Worm (Caenorhabditis elegans) whole organism, L4 larva: Measurements from ENCODE around the gene H40L08.8.
A peak's percentile ranks its signal among the peaks of the same experiment; 100 is the strongest.

Experiments used
- D1046.2 ChIP-seq: fragments of 200-800 bp; sonication (Bioruptor generic); IDR thresholded peaks from 2 replicates; pipeline ENCODE4 v1.3.6; 2022; ENCODE audit warnings: missing genetic modification characterization, missing compliant biosample characterization
- F44E2.7 ChIP-seq: fragments of 200-800 bp; sonication (Bioruptor generic); IDR thresholded peaks from 2 replicates; pipeline ENCODE4 v2.1.2; 2022; ENCODE audit warnings: missing genetic modification characterization, missing compliant biosample characterization
- R02D3.7 ChIP-seq: fragments of 150-350 bp; sonication (generic microtip); optimal IDR thresholded peaks from 3 replicates; lab custom pipeline; 2014; ENCODE audit warnings: missing biosample characterization, missing genetic modification characterization
- T20F7.1 ChIP-seq: fragments of 200-800 bp; sonication (Bioruptor generic); optimal IDR thresholded peaks from 2 replicates; lab custom pipeline; 2018; ENCODE audit warnings: mild to moderate bottlenecking, missing genetic modification characterization, missing compliant biosample characterization
- T26A8.4 ChIP-seq: fragments of 200-800 bp; sonication (Bioruptor generic); IDR thresholded peaks from 2 replicates; pipeline ENCODE4 v1.3.6; 2022; ENCODE audit warnings: missing genetic modification characterization, missing compliant biosample characterization
- Y105C5A.15 ChIP-seq: fragments of 200-800 bp; sonication (Bioruptor generic); IDR thresholded peaks from 2 replicates; pipeline ENCODE4 v1.3.6; 2022; ENCODE audit warnings: missing genetic modification characterization, missing compliant biosample characterization
- Y48G9A.11 ChIP-seq: fragments of 200-800 bp; sonication (Bioruptor generic); IDR thresholded peaks from 2 replicates; pipeline ENCODE4 v1.3.6; 2022; ENCODE audit warnings: missing genetic modification reagents, missing genetic modification characterization, missing compliant biosample characterization
- Y5F2A.4 ChIP-seq: fragments of 200-800 bp; sonication (Bioruptor generic); optimal IDR thresholded peaks from 2 replicates; lab custom pipeline; 2018; ENCODE audit warnings: mild to moderate bottlenecking, missing genetic modification characterization, missing compliant biosample characterization
- ZK546.5 ChIP-seq, 2 experiments: sonication (generic microtip); optimal IDR thresholded peaks; 2 replicates each; lab custom pipeline; 2017; ENCODE audit warnings: missing biosample characterization in 2 of 2, missing genetic modification characterization in 2 of 2
- aha-1 ChIP-seq: fragments of 150-350 bp; peaks from one replicate; lab custom pipeline; 2014; ENCODE audit warnings: missing biosample characterization, missing genetic modification characterization
- arid-1 ChIP-seq: fragments of 200-800 bp; sonication (Bioruptor generic); conservative IDR thresholded peaks from 2 replicates; pipeline ENCODE4 v1.3.6; 2022; ENCODE audit warnings: missing genetic modification reagents, missing genetic modification characterization, missing compliant biosample characterization
- attf-4 ChIP-seq: sonication (generic microtip); optimal IDR thresholded peaks from 3 replicates; lab custom pipeline; 2017; ENCODE audit warnings: missing biosample characterization, missing genetic modification characterization
- ceh-20 ChIP-seq: fragments of 200-800 bp; sonication (Bioruptor generic); IDR thresholded peaks from 2 replicates; pipeline ENCODE4 v1.3.6; 2022; ENCODE audit warnings: missing genetic modification reagents, missing genetic modification characterization, missing compliant biosample characterization
- ceh-62 ChIP-seq: sonication (generic microtip); optimal IDR thresholded peaks from 2 replicates; lab custom pipeline; 2017; ENCODE audit warnings: missing biosample characterization, missing genetic modification characterization
- ceh-82 ChIP-seq: sonication (generic microtip); optimal IDR thresholded peaks from 2 replicates; lab custom pipeline; 2017; ENCODE audit warnings: missing biosample characterization, missing genetic modification characterization
- ces-1 ChIP-seq: fragments of 150-350 bp; sonication (generic microtip); optimal IDR thresholded peaks from 4 replicates; lab custom pipeline; 2014; ENCODE audit warnings: missing biosample characterization, missing genetic modification reagents, missing genetic modification characterization
- cey-2 ChIP-seq: sonication (generic microtip); optimal IDR thresholded peaks from 3 replicates; lab custom pipeline; 2017; ENCODE audit warnings: missing genetic modification characterization, mild to moderate bottlenecking, missing compliant biosample characterization, antibody characterized with exemption, borderline replicate concordance; ENCODE audit not compliant: insufficient read depth
- daf-16 ChIP-seq, 3 experiments: sonication (generic microtip); optimal IDR thresholded peaks; 2 replicates each; lab custom pipeline; 2016 to 2017; ENCODE audit warnings: missing genetic modification characterization in 3 of 3, missing genetic modification reagents in 3 of 3, mild to moderate bottlenecking in 2 of 3, missing compliant biosample characterization in 2 of 3, missing biosample characterization in 1 of 3, moderate library complexity in 1 of 3
- daf-8 ChIP-seq: fragments of 200-800 bp; sonication (Bioruptor generic); IDR thresholded peaks from 2 replicates; pipeline ENCODE4 v1.3.6; 2022; ENCODE audit warnings: missing genetic modification characterization, missing compliant biosample characterization
- dmd-8 ChIP-seq: fragments of 200-800 bp; sonication (Bioruptor generic); IDR thresholded peaks from 2 replicates; pipeline ENCODE4 v1.3.6; 2022; ENCODE audit warnings: missing genetic modification characterization, missing compliant biosample characterization
- dpl-1 ChIP-seq: fragments of 150-350 bp; optimal IDR thresholded peaks from 2 replicates; lab custom pipeline; 2014; ENCODE audit warnings: missing biosample characterization, missing genetic modification reagents, missing genetic modification characterization
- duxl-1 ChIP-seq: sonication (generic microtip); optimal IDR thresholded peaks from 2 replicates; lab custom pipeline; 2016; ENCODE audit warnings: mild to moderate bottlenecking, missing genetic modification characterization, moderate library complexity, missing compliant biosample characterization; ENCODE audit not compliant: poor library complexity
- dve-1 ChIP-seq: sonication (generic microtip); optimal IDR thresholded peaks from 2 replicates; lab custom pipeline; 2017; ENCODE audit warnings: antibody characterized with exemption, mild to moderate bottlenecking, missing genetic modification characterization, missing compliant biosample characterization; ENCODE audit not compliant: insufficient read depth
- egl-27 ChIP-seq: sonication (generic microtip); optimal IDR thresholded peaks from 3 replicates; lab custom pipeline; 2017; ENCODE audit warnings: missing biosample characterization, missing genetic modification reagents, missing genetic modification characterization
- fkh-10 ChIP-seq: fragments of 150-350 bp; optimal IDR thresholded peaks from 2 replicates; lab custom pipeline; 2014; ENCODE audit warnings: missing biosample characterization, missing genetic modification reagents, missing genetic modification characterization
- gei-8 ChIP-seq: fragments of 200-800 bp; sonication (Bioruptor generic); optimal IDR thresholded peaks from 2 replicates; lab custom pipeline; 2018; ENCODE audit warnings: mild to moderate bottlenecking, missing genetic modification characterization, missing compliant biosample characterization
- hmg-1.1 ChIP-seq: fragments of 200-800 bp; sonication (Bioruptor generic); IDR thresholded peaks from 2 replicates; pipeline ENCODE4 v1.3.6; 2022; ENCODE audit warnings: missing genetic modification reagents, missing genetic modification characterization, missing compliant biosample characterization
- jun-1 ChIP-seq: fragments of 150-350 bp; optimal IDR thresholded peaks from 2 replicates; lab custom pipeline; 2014; ENCODE audit warnings: missing biosample characterization, missing genetic modification reagents, missing genetic modification characterization
- lin-1 ChIP-seq: fragments of 200-800 bp; sonication (Bioruptor generic); IDR thresholded peaks from 2 replicates; pipeline ENCODE4 v1.3.6; 2022; ENCODE audit warnings: missing genetic modification reagents, missing genetic modification characterization, missing compliant biosample characterization
- lin-15B ChIP-seq: fragments of 150-350 bp; sonication (generic microtip); optimal IDR thresholded peaks from 3 replicates; lab custom pipeline; 2014; ENCODE audit warnings: missing biosample characterization, missing genetic modification characterization
- lin-29 ChIP-seq: fragments of 200-800 bp; sonication (Bioruptor generic); IDR thresholded peaks from 2 replicates; pipeline ENCODE4 v1.3.6; 2022; ENCODE audit warnings: missing genetic modification reagents, missing genetic modification characterization, missing compliant biosample characterization
- lin-39 ChIP-seq: fragments of 150-350 bp; optimal IDR thresholded peaks from 2 replicates; lab custom pipeline; 2014; ENCODE audit warnings: missing biosample characterization, missing genetic modification reagents, missing genetic modification characterization
- madf-5 ChIP-seq, 2 experiments: fragments of 200-800 bp; sonication (Bioruptor generic); IDR thresholded peaks; 2 replicates each; pipeline ENCODE4 v1.3.6; 2022; ENCODE audit warnings: missing compliant biosample characterization in 2 of 2, missing genetic modification characterization in 2 of 2
- mdl-1 ChIP-seq, 2 experiments: fragments of 150-350 bp in 1 of 2; sonication (generic microtip) in 1 of 2; optimal IDR thresholded peaks; 2 replicates each; lab custom pipeline; 2014 to 2017; ENCODE audit warnings: missing biosample characterization in 2 of 2, missing genetic modification characterization in 2 of 2
- mxl-2 ChIP-seq: fragments of 200-800 bp; sonication (Bioruptor generic); conservative IDR thresholded peaks from 2 replicates; pipeline ENCODE4 v1.3.6; 2022; ENCODE audit warnings: missing genetic modification reagents, missing genetic modification characterization, missing compliant biosample characterization
- mxl-3 ChIP-seq: fragments of 200-800 bp; sonication (Bioruptor generic); optimal IDR thresholded peaks from 2 replicates; lab custom pipeline; 2018; ENCODE audit warnings: mild to moderate bottlenecking, missing genetic modification characterization, missing compliant biosample characterization
- nhr-102 ChIP-seq: sonication (generic microtip); optimal IDR thresholded peaks from 2 replicates; lab custom pipeline; 2016; ENCODE audit warnings: mild to moderate bottlenecking, missing genetic modification characterization, moderate library complexity, missing compliant biosample characterization
- nhr-111 ChIP-seq: fragments of 200-800 bp; sonication (Bioruptor generic); optimal IDR thresholded peaks from 2 replicates; lab custom pipeline; 2018; ENCODE audit warnings: mild to moderate bottlenecking, missing genetic modification characterization, missing compliant biosample characterization
- nhr-28 ChIP-seq: fragments of 150-350 bp; optimal IDR thresholded peaks from 2 replicates; lab custom pipeline; 2014; ENCODE audit warnings: missing biosample characterization, missing genetic modification characterization
- nhr-6 ChIP-seq: fragments of 150-350 bp; optimal IDR thresholded peaks from 2 replicates; lab custom pipeline; 2014; ENCODE audit warnings: missing biosample characterization, missing genetic modification characterization
- nhr-76 ChIP-seq: fragments of 150-350 bp; optimal IDR thresholded peaks from 2 replicates; lab custom pipeline; 2014; ENCODE audit warnings: missing biosample characterization, missing genetic modification characterization
- php-3 ChIP-seq: fragments of 200-800 bp; sonication (Bioruptor generic); IDR thresholded peaks from 2 replicates; pipeline ENCODE4 v1.3.6; 2022; ENCODE audit warnings: missing genetic modification reagents, missing genetic modification characterization, missing compliant biosample characterization
- pqm-1 ChIP-seq: sonication (generic microtip); optimal IDR thresholded peaks from 2 replicates; lab custom pipeline; 2017; ENCODE audit warnings: missing biosample characterization, missing genetic modification characterization
- saeg-2 ChIP-seq: fragments of 200-800 bp; sonication (Bioruptor generic); IDR thresholded peaks from 2 replicates; pipeline ENCODE4 v1.3.6; 2022; ENCODE audit warnings: missing genetic modification reagents, missing genetic modification characterization, missing compliant biosample characterization
- set-16 ChIP-seq: fragments of 200-800 bp; sonication (Bioruptor generic); IDR thresholded peaks from 2 replicates; pipeline ENCODE4 v1.3.6; 2022; ENCODE audit warnings: missing genetic modification reagents, missing genetic modification characterization, missing compliant biosample characterization
- snpc-4 ChIP-seq: fragments of 150-350 bp; optimal IDR thresholded peaks from 2 replicates; lab custom pipeline; 2014; ENCODE audit warnings: missing biosample characterization, missing genetic modification characterization
- unc-130 ChIP-seq: sonication (generic microtip); optimal IDR thresholded peaks from 2 replicates; lab custom pipeline; 2016; ENCODE audit warnings: missing genetic modification reagents, missing genetic modification characterization, missing compliant biosample characterization
- zag-1 ChIP-seq: fragments of 150-350 bp; optimal IDR thresholded peaks from 2 replicates; lab custom pipeline; 2014; ENCODE audit warnings: missing biosample characterization, missing genetic modification characterization
- zfp-3 ChIP-seq: fragments of 200-800 bp; sonication (Bioruptor generic); conservative IDR thresholded peaks from 2 replicates; pipeline ENCODE4 v1.3.6; 2022; ENCODE audit warnings: missing genetic modification reagents, missing genetic modification characterization, missing compliant biosample characterization
- ztf-11 ChIP-seq: fragments of 150-350 bp; optimal IDR thresholded peaks from 2 replicates; lab custom pipeline; 2014; ENCODE audit warnings: missing biosample characterization, missing genetic modification characterization
- ztf-7 ChIP-seq: fragments of 150-350 bp; optimal IDR thresholded peaks from 2 replicates; lab custom pipeline; 2014; ENCODE audit warnings: missing biosample characterization, missing genetic modification characterization

H40L08.8 gene

DNA sequence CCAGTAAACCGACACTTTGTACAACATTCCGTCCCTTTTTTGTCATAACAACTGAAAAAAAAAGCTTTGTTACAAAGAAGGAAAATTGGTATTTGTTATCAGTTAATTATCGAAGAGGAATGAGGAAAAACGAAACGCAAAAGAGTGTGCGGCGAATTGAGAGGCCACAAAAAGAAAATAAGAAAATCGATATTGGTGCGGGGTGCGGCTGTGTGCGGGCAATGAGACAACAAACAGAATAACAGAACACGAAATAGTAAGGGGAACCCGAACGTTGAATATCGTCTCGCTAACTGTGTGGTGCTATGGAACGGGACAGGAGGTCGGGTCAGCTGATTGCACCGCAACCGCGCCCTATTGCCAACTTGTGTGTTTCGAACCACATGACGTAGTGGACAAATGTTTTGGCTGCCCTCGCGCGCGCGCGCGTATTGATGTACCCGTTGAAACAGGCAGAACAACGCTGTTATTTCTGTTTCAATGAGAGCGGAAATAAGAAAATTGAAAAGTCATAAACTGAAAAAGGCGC is 36.8 kb downstream of the H40L08.8 start, which contains the start of gene C18B12.4 (continued):
- no peak for TF ChIP-seq D1046.2
- peak; percentile 92 for TF ChIP-seq mxl-3 (GFP tag; lab: Kevin White, UChicago)
- TF ChIP-seq nhr-102 (tag; lab: Kevin White, UChicago), result peak; percentile 59
- TF ChIP-seq R02D3.7 (tag; lab: Kevin White, UChicago), result no peak
- no peak for TF ChIP-seq daf-8 (GFP tag; lab: Robert Waterston, UW)
- no peak for TF ChIP-seq attf-4 (tag; lab: Kevin White, UChicago)
- no peak for TF ChIP-seq egl-27 (tag; lab: Kevin White, UChicago)
- peak; percentile 81 for TF ChIP-seq dve-1 (tag; lab: Kevin White, UChicago)
- peak; percentile 94 for TF ChIP-seq hmg-1.1 (GFP tag; lab: Robert Waterston, UW)
- TF ChIP-seq ceh-20 (GFP tag; lab: Robert Waterston, UW), result peak; percentile 84
- no peak for TF ChIP-seq ceh-62
- no peak for TF ChIP-seq gei-8 (GFP tag; lab: Kevin White, UChicago)
- no peak for TF ChIP-seq nhr-76 (tag; lab: Kevin White, UChicago)
- peak; percentile 75 for TF ChIP-seq T20F7.1 (GFP tag; lab: Kevin White, UChicago)
- TF ChIP-seq T26A8.4, result peak; percentile 54
- no peak for TF ChIP-seq ceh-82 (tag; lab: Kevin White, UChicago)
- peak; percentile 73; the same call in 1 of the 2 replicates for TF ChIP-seq lin-1 (GFP tag; lab: Robert Waterston, UW)
- TF ChIP-seq madf-5 (GFP tag; IDR thresholded peaks at IDR 0.05; lab: Robert Waterston, UW), result no peak
- no peak for TF ChIP-seq mxl-2 (GFP tag; lab: Robert Waterston, UW)
- TF ChIP-seq mdl-1 (tag; optimal IDR thresholded peaks at IDR 0.05; lab: Kevin White, UChicago), result peak; percentile 67 to 92
- TF ChIP-seq aha-1, result peak; percentile 99
- no peak for TF ChIP-seq Y48G9A.11 (GFP tag; lab: Robert Waterston, UW)
- no peak for TF ChIP-seq Y5F2A.4 (GFP tag; lab: Kevin White, UChicago)
- TF ChIP-seq dmd-8 (GFP tag; lab: Robert Waterston, UW), result no peak
- TF ChIP-seq snpc-4 (tag; lab: Kevin White, UChicago), result no peak
- TF ChIP-seq saeg-2 (GFP tag; lab: Robert Waterston, UW), result no peak
- TF ChIP-seq pqm-1 (tag; lab: Kevin White, UChicago), result peak; percentile 54
- TF ChIP-seq zag-1 (tag; lab: Kevin White, UChicago), result no peak
- peak in 1 of 2 experiments; percentile 70 for TF ChIP-seq daf-16 (GFP tag; optimal IDR thresholded peaks at IDR 0.05; lab: Kevin White, UChicago)
- peak; percentile 74 for TF ChIP-seq daf-16 (tag; optimal IDR thresholded peaks at IDR 0.05; lab: Kevin White, UChicago)
- TF ChIP-seq nhr-28 (tag; lab: Kevin White, UChicago), result peak; percentile 93
- peak; percentile 59 for TF ChIP-seq fkh-10 (GFP tag; lab: Kevin White, UChicago)
- no peak for TF ChIP-seq nhr-111 (GFP tag; lab: Kevin White, UChicago)
- peak; percentile 88 for TF ChIP-seq set-16 (GFP tag; lab: Robert Waterston, UW)
- peak; percentile 62 for TF ChIP-seq nhr-6 (tag; lab: Kevin White, UChicago)
- TF ChIP-seq lin-15B, result no peak
- peak; percentile 41 for TF ChIP-seq duxl-1
- TF ChIP-seq php-3 (GFP tag; lab: Robert Waterston, UW), result peak; percentile 55; the same call in 1 of the 2 replicates
- no peak for TF ChIP-seq ztf-7 (tag; lab: Kevin White, UChicago)
- TF ChIP-seq ZK546.5 (tag; optimal IDR thresholded peaks at IDR 0.05; lab: Kevin White, UChicago), result no peak
- TF ChIP-seq F44E2.7 (GFP tag; lab: Robert Waterston, UW), result no peak
- TF ChIP-seq zfp-3 (GFP tag; lab: Robert Waterston, UW), result 0 out of 2 replicates have a peak, but pooled peaks have one; percentile 36
- TF ChIP-seq unc-130 (GFP tag; lab: Kevin White, UChicago), result no peak
- TF ChIP-seq ces-1 (GFP tag; lab: Kevin White, UChicago), result no peak
- peak; percentile 56; the same call in 1 of the 2 replicates for TF ChIP-seq lin-29 (GFP tag; lab: Robert Waterston, UW)
- no peak for TF ChIP-seq lin-39
- no peak for TF ChIP-seq cey-2 (tag; lab: Kevin White, UChicago)
- TF ChIP-seq ztf-11 (tag; lab: Kevin White, UChicago), result no peak
- peak; percentile 64; the same call in 1 of the 2 replicates for TF ChIP-seq arid-1 (GFP tag; lab: Robert Waterston, UW)
- TF ChIP-seq jun-1 (tag; lab: Kevin White, UChicago), result no peak
- TF ChIP-seq dpl-1 (GFP tag; lab: Kevin White, UChicago), result peak; percentile 69
- no peak for TF ChIP-seq Y105C5A.15 (GFP tag; lab: Robert Waterston, UW)
